Fruit fly (Drosophila melanogaster) whole organism, wandering third instar larva: ENCODE data around the gene Dbp21E2.

Experiments
- Abd-B ChIP-seq: fragments of >200 bp; optimal IDR thresholded peaks from 2 replicates; lab custom pipeline; 2017; ENCODE audit warnings: missing biosample characterization, missing genetic modification characterization
- Hnf4 ChIP-seq: fragments of 200-800 bp; sonication (Bioruptor generic); optimal IDR thresholded peaks from 2 replicates; lab custom pipeline; 2016; ENCODE audit warnings: missing biosample characterization, mild to moderate bottlenecking, missing genetic modification characterization
- Jra ChIP-seq: sonication (Bioruptor generic); optimal IDR thresholded peaks from 2 replicates; lab custom pipeline; 2016; ENCODE audit warnings: missing biosample characterization, missing genetic modification characterization
- Myc ChIP-seq: fragments of >200 bp; optimal IDR thresholded peaks from 2 replicates; lab custom pipeline; 2017
- Sp1 ChIP-seq: fragments of 200-800 bp; sonication (Bioruptor generic); optimal IDR thresholded peaks from 3 replicates; lab custom pipeline; 2019; ENCODE audit warnings: missing biosample characterization, mild to moderate bottlenecking, missing genetic modification characterization, moderate library complexity
- Vsx2 ChIP-seq: fragments of 200-300, 225-300 bp; sonication (Bioruptor generic); optimal IDR thresholded peaks from 2 replicates; lab custom pipeline; 2018; ENCODE audit warnings: missing biosample characterization, missing genetic modification characterization; ENCODE audit not compliant: partially characterized antibody
- br ChIP-seq: fragments of 200-800 bp; sonication (Bioruptor generic); optimal IDR thresholded peaks from 2 replicates; lab custom pipeline; 2016; ENCODE audit warnings: missing biosample characterization, missing genetic modification characterization
- ey ChIP-seq: fragments of 200-800 bp; sonication (Bioruptor generic); optimal IDR thresholded peaks from 2 replicates; lab custom pipeline; 2016; ENCODE audit warnings: missing biosample characterization, missing genetic modification characterization
- h ChIP-seq: fragments of 200-800 bp; sonication (Bioruptor generic); optimal IDR thresholded peaks from 3 replicates; lab custom pipeline; 2016; ENCODE audit warnings: missing biosample characterization, mild to moderate bottlenecking, missing genetic modification characterization
- lola ChIP-seq: fragments of >200 bp; optimal IDR thresholded peaks from 2 replicates; lab custom pipeline; 2017; ENCODE audit warnings: missing biosample characterization, missing genetic modification characterization
- pan ChIP-seq: fragments of >200 bp; optimal IDR thresholded peaks from 2 replicates; lab custom pipeline; 2017
- psq ChIP-seq: fragments of 200-800 bp; sonication (Bioruptor generic); optimal IDR thresholded peaks from 3 replicates; lab custom pipeline; 2017; ENCODE audit warnings: missing biosample characterization, mild to moderate bottlenecking, missing genetic modification characterization, moderate library complexity

dm6 chr2L:837989-838388 is 26.6 kb downstream of the Dbp21E2 start:
- TF ChIP-seq Sp1 (GFP tag; lab: Kevin White, UChicago) (peak; percentile 7), Abd-B (GFP tag; lab: Kevin White, UChicago) (no peak), pan (lab: Kevin White, UChicago) (no peak), Vsx2 (GFP tag; lab: Kevin White, UChicago) (no peak), br (GFP tag; lab: Kevin White, UChicago) (peak; percentile 35), Hnf4 (GFP tag; lab: Kevin White, UChicago) (no peak), psq (GFP tag; lab: Kevin White, UChicago) (peak; percentile 24), h (GFP tag; lab: Kevin White, UChicago) (no peak), ey (GFP tag; lab: Kevin White, UChicago) (no peak), Jra (GFP tag; lab: Kevin White, UChicago) (no peak), Myc (lab: Kevin White, UChicago) (no peak), lola (GFP tag; lab: Kevin White, UChicago) (no peak)
